Fruit fly (Drosophila melanogaster): ENCODE measurements around the gene Sec61gamma.

dm6 chrX:19597684-19598363 is 45.3 kb upstream of the Sec61gamma start, which contains the start of gene RpS10b:
- TF ChIP-seq CG1620 (GFP tag; optimal IDR thresholded peaks at IDR 0.05) (peak; percentile 98), ovo (GFP tag; optimal IDR thresholded peaks at IDR 0.05) (peak; percentile 97), CG5204 (GFP tag; optimal IDR thresholded peaks at IDR 0.05) (peak; percentile 85), toe (GFP tag; optimal IDR thresholded peaks at IDR 0.05) (peak; percentile 77), CG33017 (tag; optimal IDR thresholded peaks at IDR 0.05) (peak; percentile 78)
